Worm (Caenorhabditis elegans): Measurements from ENCODE around the gene ugt-49.

ugt-49 gene

ce11 chrV:10342904-10343303 is 29.2 kb upstream of the ugt-49 start, which contains the start of gene K07C5.3:
K07C5.3 (plus strand) TSS chrV:10343032.
- TF ChIP-seq ets-7 (tag; optimal IDR thresholded peaks at IDR 0.05) (no peak), ceh-36 (tag; optimal IDR thresholded peaks at IDR 0.05) (no peak), ceh-13 (GFP tag; optimal IDR thresholded peaks at IDR 0.05) (no peak), F13C5.2 (tag; optimal IDR thresholded peaks at IDR 0.05) (no peak), tbx-37 (GFP tag; conservative IDR thresholded peaks at IDR 0.05) (no peak), pes-1 (GFP tag; IDR thresholded peaks at IDR 0.05) (no peak), tra-4 (tag; optimal IDR thresholded peaks at IDR 0.05) (no peak), hnd-1 (tag; optimal IDR thresholded peaks at IDR 0.05) (no peak), hmg-4 (GFP tag; optimal IDR thresholded peaks at IDR 0.05) (no peak), B0310.2 (tag; optimal IDR thresholded peaks at IDR 0.05) (no peak), tbx-11 (GFP tag; IDR thresholded peaks at IDR 0.05) (no peak), sea-1 (GFP tag; conservative IDR thresholded peaks at IDR 0.05) (no peak), aly-1 (tag; optimal IDR thresholded peaks at IDR 0.05) (no peak), scrt-1 (GFP tag; IDR thresholded peaks at IDR 0.05) (no peak), hmbx-1 (tag; optimal IDR thresholded peaks at IDR 0.05) (no peak)

ce11 chrV:10350054-10350453 is 22.1 kb upstream of the ugt-49 start, which contains the start of gene K07C5.9:
K07C5.9 (minus strand) TSS chrV:10350154.
- no peak for TF ChIP-seq aly-1 (tag; optimal IDR thresholded peaks at IDR 0.05)
- TF ChIP-seq ceh-13 (GFP tag; optimal IDR thresholded peaks at IDR 0.05), result no peak
- no peak for TF ChIP-seq ceh-36 (tag; optimal IDR thresholded peaks at IDR 0.05)
- TF ChIP-seq tbx-11 (GFP tag; IDR thresholded peaks at IDR 0.05), result no peak
- no peak for TF ChIP-seq ama-1 (optimal IDR thresholded peaks at IDR 0.05)
- no peak for TF ChIP-seq pes-1 (GFP tag; IDR thresholded peaks at IDR 0.05)
- TF ChIP-seq tbx-37 (GFP tag; conservative IDR thresholded peaks at IDR 0.05), result no peak
- TF ChIP-seq hmbx-1 (tag; optimal IDR thresholded peaks at IDR 0.05), result no peak
- no peak for TF ChIP-seq flt-1 (GFP tag; IDR thresholded peaks at IDR 0.05)
- TF ChIP-seq ets-7 (tag; optimal IDR thresholded peaks at IDR 0.05), result no peak
- no peak for TF ChIP-seq hmg-4 (GFP tag; optimal IDR thresholded peaks at IDR 0.05)
- TF ChIP-seq tra-4 (tag; optimal IDR thresholded peaks at IDR 0.05), result no peak
- no peak for TF ChIP-seq hnd-1 (tag; optimal IDR thresholded peaks at IDR 0.05)
- TF ChIP-seq scrt-1 (GFP tag; IDR thresholded peaks at IDR 0.05), result no peak
- TF ChIP-seq B0310.2 (tag; optimal IDR thresholded peaks at IDR 0.05), result no peak
- no peak for TF ChIP-seq F13C5.2 (tag; optimal IDR thresholded peaks at IDR 0.05)
- TF ChIP-seq sea-1 (GFP tag; conservative IDR thresholded peaks at IDR 0.05), result no peak

- no peak for TF ChIP-seq hmg-4 (GFP tag; optimal IDR thresholded peaks at IDR 0.05)
- 0 out of 2 replicates have a peak, but pooled peaks have one; percentile 37 for TF ChIP-seq pes-1 (GFP tag; IDR thresholded peaks at IDR 0.05)
- no peak for TF ChIP-seq B0310.2 (tag; optimal IDR thresholded peaks at IDR 0.05)
- TF ChIP-seq scrt-1 (GFP tag; IDR thresholded peaks at IDR 0.05), result no peak
- TF ChIP-seq tra-4 (tag; optimal IDR thresholded peaks at IDR 0.05), result no peak
Measured at ce11 chrV:10352928-10353427, 19.1 kb upstream of the ugt-49 start, which contains the start of gene nol-56. nol-56 (minus strand) TSS chrV:10352978.

ce11 chrV:10355773-10356335 is 16.3 kb upstream of the ugt-49 start, which contains the start of gene sluh-7:
sluh-7 (minus strand) TSS chrV:10355823.
- TF ChIP-seq aly-1 (tag; optimal IDR thresholded peaks at IDR 0.05) (no peak), ama-1 (optimal IDR thresholded peaks at IDR 0.05) (no peak), pes-1 (GFP tag; IDR thresholded peaks at IDR 0.05) (no peak; the same call in 1 of the 2 replicates), ets-7 (tag; optimal IDR thresholded peaks at IDR 0.05) (no peak), ceh-13 (GFP tag; optimal IDR thresholded peaks at IDR 0.05) (peak; percentile 28), tbx-37 (GFP tag; conservative IDR thresholded peaks at IDR 0.05) (peak; percentile 86), hmg-4 (GFP tag; optimal IDR thresholded peaks at IDR 0.05) (no peak), hnd-1 (tag; optimal IDR thresholded peaks at IDR 0.05) (peak; percentile 21), F13C5.2 (tag; optimal IDR thresholded peaks at IDR 0.05) (peak; percentile 43)

- no peak for TF ChIP-seq scrt-1 (GFP tag; IDR thresholded peaks at IDR 0.05)
- no peak for TF ChIP-seq ceh-36 (tag; optimal IDR thresholded peaks at IDR 0.05)
- no peak for TF ChIP-seq hmbx-1 (tag; optimal IDR thresholded peaks at IDR 0.05)
- TF ChIP-seq B0310.2 (tag; optimal IDR thresholded peaks at IDR 0.05), result no peak
- TF ChIP-seq flt-1 (GFP tag; IDR thresholded peaks at IDR 0.05), result no peak
- TF ChIP-seq sea-1 (GFP tag; conservative IDR thresholded peaks at IDR 0.05), result no peak
- no peak for TF ChIP-seq tbx-37 (GFP tag; conservative IDR thresholded peaks at IDR 0.05)
- no peak for TF ChIP-seq aly-1 (tag; optimal IDR thresholded peaks at IDR 0.05)
- no peak for TF ChIP-seq ets-7 (tag; optimal IDR thresholded peaks at IDR 0.05)
- no peak for TF ChIP-seq ama-1 (optimal IDR thresholded peaks at IDR 0.05)
- no peak for TF ChIP-seq pes-1 (GFP tag; IDR thresholded peaks at IDR 0.05)
Measured at ce11 chrV:10357467-10357953, 14.6 kb upstream of the ugt-49 start, which contains the start of gene ceeh-2. ceeh-2 (minus strand) TSS chrV:10357903.

ce11 chrV:10358238-10358637 is 13.9 kb upstream of the ugt-49 start, which contains the start of gene ttll-15:
ttll-15 (plus strand) TSS chrV:10358538.
- TF ChIP-seq ceh-36 (tag; optimal IDR thresholded peaks at IDR 0.05), result no peak
- TF ChIP-seq hmg-4 (GFP tag; optimal IDR thresholded peaks at IDR 0.05), result no peak
- TF ChIP-seq aly-1 (tag; optimal IDR thresholded peaks at IDR 0.05), result no peak
- no peak for TF ChIP-seq ets-7 (tag; optimal IDR thresholded peaks at IDR 0.05)
- TF ChIP-seq flt-1 (GFP tag; IDR thresholded peaks at IDR 0.05), result no peak
- no peak for TF ChIP-seq ama-1 (optimal IDR thresholded peaks at IDR 0.05)

- TF ChIP-seq ets-7 (tag; optimal IDR thresholded peaks at IDR 0.05) (no peak), pes-1 (GFP tag; IDR thresholded peaks at IDR 0.05) (no peak), tbx-11 (GFP tag; IDR thresholded peaks at IDR 0.05) (no peak), flt-1 (GFP tag; IDR thresholded peaks at IDR 0.05) (no peak), ceh-36 (tag; optimal IDR thresholded peaks at IDR 0.05) (no peak), ceh-13 (GFP tag; optimal IDR thresholded peaks at IDR 0.05) (no peak), ama-1 (optimal IDR thresholded peaks at IDR 0.05) (no peak), hmbx-1 (tag; optimal IDR thresholded peaks at IDR 0.05) (no peak), tra-4 (tag; optimal IDR thresholded peaks at IDR 0.05) (no peak), hmg-4 (GFP tag; optimal IDR thresholded peaks at IDR 0.05) (no peak), sea-1 (GFP tag; conservative IDR thresholded peaks at IDR 0.05) (no peak), tbx-37 (GFP tag; conservative IDR thresholded peaks at IDR 0.05) (no peak), aly-1 (tag; optimal IDR thresholded peaks at IDR 0.05) (no peak), B0310.2 (tag; optimal IDR thresholded peaks at IDR 0.05) (no peak), F13C5.2 (tag; optimal IDR thresholded peaks at IDR 0.05) (no peak), hnd-1 (tag; optimal IDR thresholded peaks at IDR 0.05) (no peak)
Measured at ce11 chrV:10360186-10360585, 11.9 kb upstream of the ugt-49 start.

Measured in whole organism, early embryonic.